Fruit fly (Drosophila melanogaster): ENCODE measurements around the gene CG14106.
A peak's percentile ranks its signal among the peaks of the same experiment; 100 is the strongest.

CG14106 gene

dm6 chr3L:13450177-13450793 lies 24.8 kb upstream of the CG14106 start, which contains the start of the genes JMJD7 and CG10738 (continued):
- TF ChIP-seq CG8388 (GFP tag; optimal IDR thresholded peaks at IDR 0.05), result no peak
- TF ChIP-seq toy (GFP tag; IDR thresholded peaks at IDR 0.05), result peak; percentile 25; the same call in 1 of the 2 replicates
- TF ChIP-seq hth (optimal IDR thresholded peaks at IDR 0.05), result no peak
- peak; percentile 75 for TF ChIP-seq CG32772 (GFP tag; IDR thresholded peaks at IDR 0.05)
- TF ChIP-seq CG12071 (GFP tag; optimal IDR thresholded peaks at IDR 0.05), result peak; percentile 63
- no peak for TF ChIP-seq sna (GFP tag; IDR thresholded peaks at IDR 0.05; ENCODE audit: partially characterized antibody)
- peak in 1 of 2 experiments; percentile 15 for TF ChIP-seq dpn (GFP tag; optimal IDR thresholded peaks at IDR 0.05)
- no peak for TF ChIP-seq corto (GFP tag; optimal IDR thresholded peaks at IDR 0.05)
- TF ChIP-seq gcm (GFP tag; optimal IDR thresholded peaks at IDR 0.05), result no peak
- TF ChIP-seq Jarid2 (GFP tag; optimal IDR thresholded peaks at IDR 0.05), result no peak
- TF ChIP-seq tll (GFP tag; optimal IDR thresholded peaks at IDR 0.05), result no peak
- peak in 1 of 2 experiments; percentile 19 for TF ChIP-seq Hr51 (GFP tag; optimal IDR thresholded peaks at IDR 0.05)
- no peak for TF ChIP-seq CG31365 (tag; optimal IDR thresholded peaks at IDR 0.05)
- no peak for TF ChIP-seq CG3726 (GFP tag; IDR thresholded peaks at IDR 0.05)
- TF ChIP-seq CG30431 (GFP tag; optimal IDR thresholded peaks at IDR 0.05), result no peak
- TF ChIP-seq schlank (tag; optimal IDR thresholded peaks at IDR 0.05), result no peak
- TF ChIP-seq CG15696 (tag; optimal IDR thresholded peaks at IDR 0.05), result peak; percentile 22
- TF ChIP-seq CG4360 (GFP tag; IDR thresholded peaks at IDR 0.05), result no peak
- TF ChIP-seq CG6654 (GFP tag; optimal IDR thresholded peaks at IDR 0.05), result peak; percentile 56
- TF ChIP-seq sob (GFP tag; IDR thresholded peaks at IDR 0.05), result peak; percentile 79
- peak; percentile 36 for TF ChIP-seq CG31388 (GFP tag; optimal IDR thresholded peaks at IDR 0.05)
- no peak for TF ChIP-seq CG10209 (GFP tag; optimal IDR thresholded peaks at IDR 0.05)
- no peak for TF ChIP-seq ac (GFP tag; optimal IDR thresholded peaks at IDR 0.05)
- TF ChIP-seq odd (GFP tag; optimal IDR thresholded peaks at IDR 0.05), result no peak
- TF ChIP-seq nom (GFP tag; optimal IDR thresholded peaks at IDR 0.05), result peak; percentile 68
- TF ChIP-seq Side (GFP tag; optimal IDR thresholded peaks at IDR 0.05), result no peak
- no peak for TF ChIP-seq CG16863 (GFP tag; optimal IDR thresholded peaks at IDR 0.05)
- no peak; the same call in 1 of the 2 replicates for TF ChIP-seq ttk (GFP tag; IDR thresholded peaks at IDR 0.05)
- TF ChIP-seq sens-2 (GFP tag; IDR thresholded peaks at IDR 0.05), result peak; percentile 79
- TF ChIP-seq CG14710 (tag; optimal IDR thresholded peaks at IDR 0.05), result peak; percentile 84
- no peak for TF ChIP-seq sc (optimal IDR thresholded peaks at IDR 0.05)
- TF ChIP-seq sc (GFP tag; optimal IDR thresholded peaks at IDR 0.05), result no peak
- TF ChIP-seq CG4328 (GFP tag; optimal IDR thresholded peaks at IDR 0.05), result peak; percentile 56
- TF ChIP-seq Lhr (GFP tag; optimal IDR thresholded peaks at IDR 0.05), result no peak
- TF ChIP-seq zf30C (GFP tag; optimal IDR thresholded peaks at IDR 0.05), result no peak
- no peak for TF ChIP-seq az2 (GFP tag; optimal IDR thresholded peaks at IDR 0.05)
- no peak for TF ChIP-seq insv (GFP tag; optimal IDR thresholded peaks at IDR 0.05)
- peak; percentile 26 for TF ChIP-seq lbe (GFP tag; optimal IDR thresholded peaks at IDR 0.05)
- TF ChIP-seq CG9437 (GFP tag; optimal IDR thresholded peaks at IDR 0.05), result peak; percentile 6
- peak; percentile 28 for TF ChIP-seq CG13775 (GFP tag; optimal IDR thresholded peaks at IDR 0.05)
- TF ChIP-seq CG15479 (GFP tag; optimal IDR thresholded peaks at IDR 0.05), result no peak
- TF ChIP-seq Ets97D (GFP tag; optimal IDR thresholded peaks at IDR 0.05), result peak; percentile 16
- no peak for TF ChIP-seq CG8944 (GFP tag; optimal IDR thresholded peaks at IDR 0.05)
- TF ChIP-seq CG15011 (GFP tag; optimal IDR thresholded peaks at IDR 0.05), result no peak
- TF ChIP-seq kah (GFP tag; optimal IDR thresholded peaks at IDR 0.05), result peak; percentile 18
- TF ChIP-seq slou (GFP tag; optimal IDR thresholded peaks at IDR 0.05), result peak; percentile 2
- TF ChIP-seq caup (GFP tag; optimal IDR thresholded peaks at IDR 0.05; ENCODE audit: severe bottlenecking), result peak; percentile 67
- peak; percentile 67 for TF ChIP-seq CG11247 (GFP tag; IDR thresholded peaks at IDR 0.05)
- no peak for TF ChIP-seq CG10565 (GFP tag; optimal IDR thresholded peaks at IDR 0.05)
- TF ChIP-seq HmgD (GFP tag; optimal IDR thresholded peaks at IDR 0.05), result no peak
